Worm (Caenorhabditis elegans): ENCODE measurements around the gene pcrg-1.

Gene pcrg-1

ce11 chrII:7242754-7243153 lies 42.4 kb downstream of the pcrg-1 start:
- TF ChIP-seq W03F9.2 (tag; optimal IDR thresholded peaks at IDR 0.05): no peak
- no peak for TF ChIP-seq dao-5 (tag; optimal IDR thresholded peaks at IDR 0.05)
- TF ChIP-seq him-1 (tag; optimal IDR thresholded peaks at IDR 0.05): no peak

DNA sequence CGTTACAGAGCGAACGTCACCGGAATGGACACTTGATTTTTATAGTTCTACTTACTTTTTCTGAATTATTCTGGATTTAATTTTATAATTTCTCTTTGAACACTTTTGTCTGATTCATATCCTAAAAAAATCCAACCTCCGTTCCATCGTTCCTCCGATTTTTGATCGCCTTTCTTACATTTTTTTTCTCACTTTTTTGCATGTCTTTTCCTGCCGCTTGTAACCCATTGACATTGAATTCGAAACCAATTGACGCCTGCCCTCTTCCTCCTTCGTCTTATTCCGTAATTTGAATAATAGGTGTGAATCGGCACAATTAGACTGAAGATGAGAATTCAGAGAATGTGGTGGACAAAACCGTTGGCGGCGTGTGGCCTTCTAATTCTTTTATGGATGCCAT lies 45.2 kb downstream of the pcrg-1 start, which contains the start of gene skpo-3:
TSS of gene skpo-3 (plus strand) at position 301 of the 400 bp plus-strand sequence.
- no peak for TF ChIP-seq dao-5 (tag; optimal IDR thresholded peaks at IDR 0.05)
- no peak for TF ChIP-seq W03F9.2 (tag; optimal IDR thresholded peaks at IDR 0.05)
- no peak for TF ChIP-seq him-1 (tag; optimal IDR thresholded peaks at IDR 0.05)

Data from whole organism, L4/young adult.